Worm (Caenorhabditis elegans) whole organism, L1 larva: ENCODE data around the gene Y54E2A.4.
"Not testable (repeated sequence)": the region's sequence is repeated elsewhere in the genome, so short reads cannot be mapped to it uniquely, and the experiment has no call there.

Experiments
- egl-27 ChIP-seq, 2 experiments: fragments of 150-350 bp in 1 of 2; sonication (generic microtip); optimal IDR thresholded peaks; 3 replicates each; lab custom pipeline; 2017 to 2018; ENCODE audit warnings: missing biosample characterization in 2 of 2, missing genetic modification characterization in 2 of 2, missing genetic modification reagents in 2 of 2
- elt-3 ChIP-seq, 6 experiments: fragments of 150-350 bp in 1 of 6; sonication (generic microtip); optimal IDR thresholded peaks; 2 replicates each; lab custom pipeline; 2017 to 2018; ENCODE audit warnings: missing biosample characterization in 6 of 6, missing genetic modification characterization in 6 of 6, inconsistent platforms in 1 of 6
- hpl-2 ChIP-seq: fragments of 150-350 bp; optimal IDR thresholded peaks from 2 replicates; lab custom pipeline; 2014; ENCODE audit warnings: missing biosample characterization, missing genetic modification reagents, missing genetic modification characterization
- lin-15B ChIP-seq: fragments of 150-350 bp; sonication (generic microtip); optimal IDR thresholded peaks from 3 replicates; lab custom pipeline; 2014; ENCODE audit warnings: missing biosample characterization, missing genetic modification characterization
- lin-35 ChIP-seq, 2 experiments: fragments of 150-350 bp; optimal IDR thresholded peaks; 2 replicates each; lab custom pipeline; 2014; ENCODE audit warnings: missing biosample characterization in 2 of 2, missing genetic modification characterization in 2 of 2, missing genetic modification reagents in 2 of 2
- lir-3 ChIP-seq: sonication (generic microtip); optimal IDR thresholded peaks from 2 replicates; lab custom pipeline; 2016; ENCODE audit warnings: mild to moderate bottlenecking, missing genetic modification characterization, moderate library complexity, missing compliant biosample characterization; ENCODE audit not compliant: poor library complexity
- mep-1 ChIP-seq: fragments of 150-350 bp; optimal IDR thresholded peaks from 2 replicates; lab custom pipeline; 2014; ENCODE audit warnings: missing biosample characterization, missing genetic modification characterization
- nhr-12 ChIP-seq: sonication (generic microtip); optimal IDR thresholded peaks from 2 replicates; lab custom pipeline; 2017; ENCODE audit warnings: missing biosample characterization, missing genetic modification characterization
- pag-3 ChIP-seq: sonication (generic microtip); optimal IDR thresholded peaks from 2 replicates; lab custom pipeline; 2017; ENCODE audit warnings: missing genetic modification characterization, mild to moderate bottlenecking, missing compliant biosample characterization, antibody characterized with exemption, borderline replicate concordance; ENCODE audit not compliant: insufficient read depth
- pax-3 ChIP-seq: fragments of 200-800 bp; sonication (Bioruptor generic); optimal IDR thresholded peaks from 2 replicates; lab custom pipeline; 2018; ENCODE audit warnings: mild to moderate bottlenecking, missing genetic modification characterization, moderate library complexity, missing compliant biosample characterization
- pqm-1 ChIP-seq: sonication (generic microtip); optimal IDR thresholded peaks from 3 replicates; lab custom pipeline; 2017; ENCODE audit warnings: missing biosample characterization, missing genetic modification characterization
- snpc-4 ChIP-seq: fragments of 150-350 bp; optimal IDR thresholded peaks from 2 replicates; lab custom pipeline; 2014; ENCODE audit warnings: missing biosample characterization, missing genetic modification characterization
- ztf-11 ChIP-seq, 2 experiments: sonication (generic microtip); optimal IDR thresholded peaks; 2 replicates each; lab custom pipeline; 2016 to 2017; ENCODE audit warnings: missing genetic modification characterization in 2 of 2, missing biosample characterization in 1 of 2, missing compliant biosample characterization in 1 of 2

DNA sequence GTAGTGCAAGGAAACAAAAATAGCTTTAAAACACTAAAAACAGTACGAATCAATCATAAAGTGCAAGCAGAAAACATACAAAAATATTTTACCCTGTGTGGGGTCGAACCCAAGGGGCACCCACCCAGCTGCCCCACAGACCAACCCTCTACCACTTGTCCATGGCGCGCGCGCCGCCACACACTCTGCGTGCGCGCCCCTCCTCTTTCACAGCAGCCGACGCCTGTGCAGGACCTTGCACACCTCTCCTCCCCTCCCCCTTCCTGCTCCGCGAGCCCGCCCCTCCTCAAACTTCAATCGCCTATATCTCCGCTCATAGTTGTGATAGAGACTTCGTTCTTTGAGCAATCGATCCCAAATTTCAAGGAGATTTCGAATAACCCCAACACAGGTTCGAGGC, 8.1 kb downstream of the Y54E2A.4 start:
- TF ChIP-seq elt-3 (tag; optimal IDR thresholded peaks at IDR 0.05; lab: Kevin White, UChicago); hpl-2 (GFP tag; lab: Kevin White, UChicago); pag-3 (tag; lab: Kevin White, UChicago); ztf-11 (tag; optimal IDR thresholded peaks at IDR 0.05; lab: Kevin White, UChicago); snpc-4 (tag; lab: Kevin White, UChicago); lir-3 (tag; lab: Kevin White, UChicago); pax-3; lin-35 (GFP tag; optimal IDR thresholded peaks at IDR 0.05; lab: Kevin White, UChicago); pqm-1 (tag; lab: Kevin White, UChicago); egl-27 (tag; optimal IDR thresholded peaks at IDR 0.05; lab: Kevin White, UChicago); lin-15B (tag; lab: Kevin White, UChicago); nhr-12; mep-1: not testable (repeated sequence)
